Fruit fly (Drosophila melanogaster) whole organism, embryonic: ENCODE measurements around the gene Indy.

Source experiments
- Aef1 ChIP-seq: fragments of 200-800 bp; sonication (Bioruptor generic); IDR thresholded peaks from 3 replicates; pipeline ENCODE4 v1.3.6; 2022; ENCODE audit warnings: missing biosample characterization, missing genetic modification characterization
- Awh ChIP-seq: fragments of 200-800 bp; sonication (Bioruptor generic); IDR thresholded peaks from 2 replicates; pipeline ENCODE4, ENCODE4 v1.3.6; 2022; ENCODE audit warnings: missing biosample characterization, missing genetic modification characterization
- Bdp1 ChIP-seq: fragments of 200-800 bp; sonication (Bioruptor generic); optimal IDR thresholded peaks from 3 replicates; lab custom pipeline; 2016; ENCODE audit warnings: missing biosample characterization, missing genetic modification characterization
- Blimp-1 ChIP-seq: fragments of 200-800 bp; sonication (Bioruptor generic); optimal IDR thresholded peaks from 3 replicates; lab custom pipeline; 2018; ENCODE audit warnings: missing biosample characterization, missing genetic modification characterization, mild to moderate bottlenecking, moderate library complexity, missing genetic modification reagents
- CG12104 ChIP-seq: fragments of 200-800 bp; sonication (Bioruptor generic); optimal IDR thresholded peaks from 3 replicates; lab custom pipeline; 2016; ENCODE audit warnings: missing biosample characterization, missing genetic modification characterization
- CG12155 ChIP-seq: fragments of 200-800 bp; sonication (Bioruptor generic); optimal IDR thresholded peaks from 3 replicates; lab custom pipeline; 2016; ENCODE audit warnings: missing biosample characterization, missing genetic modification characterization
- CG14050 ChIP-seq: fragments of 200-800 bp; sonication (Bioruptor generic); IDR thresholded peaks from 3 replicates; pipeline ENCODE4 v1.3.6; 2022; ENCODE audit warnings: missing biosample characterization, missing genetic modification characterization
- CG15269 ChIP-seq: fragments of 200-800 bp; sonication (Bioruptor generic); optimal IDR thresholded peaks from 2 replicates; lab custom pipeline; 2018; ENCODE audit warnings: missing biosample characterization, mild to moderate bottlenecking, missing genetic modification characterization, moderate library complexity
- CG1602 ChIP-seq: fragments of 200-800 bp; sonication (Bioruptor generic); optimal IDR thresholded peaks from 3 replicates; lab custom pipeline; 2016; ENCODE audit warnings: missing biosample characterization, missing genetic modification characterization
- CG17328 ChIP-seq: fragments of 200-800 bp; sonication (Bioruptor generic); IDR thresholded peaks from 2 replicates; pipeline ENCODE4 v1.3.6; 2022; ENCODE audit warnings: missing biosample characterization, missing genetic modification characterization
- CG17359 ChIP-seq: fragments of 200-800 bp; sonication (Bioruptor generic); optimal IDR thresholded peaks from 3 replicates; lab custom pipeline; 2018; ENCODE audit warnings: missing biosample characterization, mild to moderate bottlenecking, missing genetic modification characterization, moderate library complexity
- CG18476 ChIP-seq: fragments of 200-800 bp; sonication (Bioruptor generic); optimal IDR thresholded peaks from 2 replicates; lab custom pipeline; 2016; ENCODE audit warnings: missing biosample characterization, mild to moderate bottlenecking, missing genetic modification characterization
- CG33213 ChIP-seq: fragments of 200-800 bp; sonication (Bioruptor generic); optimal IDR thresholded peaks from 3 replicates; lab custom pipeline; 2016; ENCODE audit warnings: missing biosample characterization, missing genetic modification characterization
- CG34376 ChIP-seq: fragments of 200-800 bp; sonication (Bioruptor generic); optimal IDR thresholded peaks from 2 replicates; lab custom pipeline; 2018; ENCODE audit warnings: missing biosample characterization, mild to moderate bottlenecking, missing genetic modification characterization
- CG4360 ChIP-seq: fragments of 200-800 bp; sonication (Bioruptor generic); IDR thresholded peaks from 2 replicates; pipeline ENCODE4 v1.3.6; 2022; ENCODE audit warnings: missing biosample characterization, missing genetic modification characterization
- CG43689 ChIP-seq: fragments of 200-800 bp; sonication (Bioruptor generic); IDR thresholded peaks from 2 replicates; pipeline ENCODE4 v1.3.6; 2022; ENCODE audit warnings: missing biosample characterization, missing genetic modification characterization
- CG4424 ChIP-seq: fragments of 200-800 bp; sonication (Bioruptor generic); optimal IDR thresholded peaks from 3 replicates; lab custom pipeline; 2016; ENCODE audit warnings: missing biosample characterization, missing genetic modification characterization
- CG5953 ChIP-seq: fragments of 200-800 bp; sonication (Bioruptor generic); IDR thresholded peaks from 2 replicates; pipeline ENCODE4 v1.3.6; 2022; ENCODE audit warnings: missing biosample characterization, missing genetic modification characterization
- CG6683 ChIP-seq: fragments of 200-800 bp; sonication (Bioruptor generic); optimal IDR thresholded peaks from 2 replicates; lab custom pipeline; 2017; ENCODE audit warnings: missing biosample characterization, mild to moderate bottlenecking, missing genetic modification characterization, missing genetic modification reagents
- CG7271 ChIP-seq: fragments of 200-800 bp; sonication (Bioruptor generic); optimal IDR thresholded peaks from 2 replicates; lab custom pipeline; 2018; ENCODE audit warnings: missing biosample characterization, mild to moderate bottlenecking, missing genetic modification characterization, moderate library complexity
- CG9609 ChIP-seq: fragments of 200-800 bp; sonication (Bioruptor generic); optimal IDR thresholded peaks from 3 replicates; lab custom pipeline; 2016; ENCODE audit warnings: missing biosample characterization, missing genetic modification characterization
- Gug ChIP-seq: fragments of 200-800 bp; sonication (Bioruptor generic); IDR thresholded peaks from 4 replicates; pipeline ENCODE4 v1.3.6; 2022; ENCODE audit warnings: missing biosample characterization, missing genetic modification characterization
- HLH3B ChIP-seq: fragments of 200-800 bp; sonication (Bioruptor generic); IDR thresholded peaks from 2 replicates; pipeline ENCODE4 v1.3.6; 2022; ENCODE audit warnings: missing biosample characterization, missing genetic modification characterization
- HLH4C ChIP-seq: fragments of 200-800 bp; sonication (Bioruptor generic); IDR thresholded peaks from 3 replicates; pipeline ENCODE4 v1.3.6; 2022; ENCODE audit warnings: missing biosample characterization, missing genetic modification characterization; ENCODE audit not compliant: partially characterized antibody
- Hr51 ChIP-seq, 2 experiments: fragments of 200-800 bp; sonication (Bioruptor generic); optimal IDR thresholded peaks; 2 replicates in 1 of 2; 3 replicates in 1 of 2; lab custom pipeline; 2016 to 2018; ENCODE audit warnings: missing biosample characterization in 2 of 2, missing genetic modification characterization in 2 of 2, mild to moderate bottlenecking in 1 of 2, moderate library complexity in 1 of 2
- Max ChIP-seq: fragments of 200-800 bp; sonication (Bioruptor generic); optimal IDR thresholded peaks from 2 replicates; lab custom pipeline; 2016; ENCODE audit warnings: missing biosample characterization, mild to moderate bottlenecking, missing genetic modification characterization
- Meics ChIP-seq: fragments of 200-800 bp; sonication (Bioruptor generic); optimal IDR thresholded peaks from 2 replicates; lab custom pipeline; 2017; ENCODE audit warnings: missing biosample characterization, mild to moderate bottlenecking, missing genetic modification characterization
- ab ChIP-seq: fragments of 200-800 bp; sonication (Bioruptor generic); optimal IDR thresholded peaks from 2 replicates; lab custom pipeline; 2016; ENCODE audit warnings: missing biosample characterization, missing genetic modification characterization
- abd-A ChIP-seq: fragments of 200-800 bp; sonication (Bioruptor generic); optimal IDR thresholded peaks from 3 replicates; lab custom pipeline; 2019; ENCODE audit warnings: missing biosample characterization, mild to moderate bottlenecking, missing genetic modification characterization, moderate library complexity
- ase ChIP-seq: fragments of 200-800 bp; sonication (Bioruptor generic); IDR thresholded peaks from 3 replicates; pipeline ENCODE4 v1.3.6; 2022; ENCODE audit warnings: missing biosample characterization, missing genetic modification characterization
- ash1 ChIP-seq: fragments of 200-800 bp; sonication (Bioruptor generic); optimal IDR thresholded peaks from 2 replicates; lab custom pipeline; 2018; ENCODE audit warnings: missing biosample characterization, mild to moderate bottlenecking, missing genetic modification characterization
- cad ChIP-seq: fragments of >200 bp; optimal IDR thresholded peaks from 2 replicates; lab custom pipeline; 2017; ENCODE audit warnings: missing biosample characterization, missing genetic modification characterization
- caup ChIP-seq: fragments of 200-800 bp; sonication (Bioruptor generic); optimal IDR thresholded peaks from 3 replicates; lab custom pipeline; 2017; ENCODE audit warnings: missing biosample characterization, mild to moderate bottlenecking, missing genetic modification characterization, moderate library complexity; ENCODE audit not compliant: severe bottlenecking
- crol ChIP-seq: fragments of 200-800 bp; sonication (Bioruptor generic); IDR thresholded peaks from 2 replicates; pipeline ENCODE4 v1.3.6; 2022; ENCODE audit warnings: missing biosample characterization, missing genetic modification characterization
- ems ChIP-seq: fragments of 200-800 bp; sonication (Bioruptor generic); optimal IDR thresholded peaks from 3 replicates; lab custom pipeline; 2016; ENCODE audit warnings: missing biosample characterization, missing genetic modification characterization
- fd64A ChIP-seq: fragments of 200-800 bp; sonication (Bioruptor generic); optimal IDR thresholded peaks from 3 replicates; lab custom pipeline; 2018; ENCODE audit warnings: missing biosample characterization, mild to moderate bottlenecking, missing genetic modification characterization
- fu2 ChIP-seq: fragments of 200-800 bp; sonication (Bioruptor generic); optimal IDR thresholded peaks from 2 replicates; lab custom pipeline; 2016; ENCODE audit warnings: missing biosample characterization, missing genetic modification characterization
- gcm ChIP-seq: fragments of 200-800 bp; sonication (Bioruptor generic); optimal IDR thresholded peaks from 2 replicates; lab custom pipeline; 2019; ENCODE audit warnings: missing biosample characterization, mild to moderate bottlenecking, missing genetic modification characterization, moderate library complexity
- gem ChIP-seq: fragments of 200-800 bp; sonication (Bioruptor generic); optimal IDR thresholded peaks from 2 replicates; lab custom pipeline; 2019; ENCODE audit warnings: missing biosample characterization, mild to moderate bottlenecking, missing genetic modification characterization, moderate library complexity
- gfzf ChIP-seq: fragments of 200-800 bp; sonication (Bioruptor generic); optimal IDR thresholded peaks from 2 replicates; lab custom pipeline; 2016; ENCODE audit warnings: missing biosample characterization, mild to moderate bottlenecking, missing genetic modification characterization, moderate library complexity
- gro ChIP-seq: fragments of 200-800 bp; sonication (Bioruptor generic); optimal IDR thresholded peaks from 2 replicates; lab custom pipeline; 2016; ENCODE audit warnings: missing biosample characterization, missing genetic modification characterization
- her ChIP-seq: fragments of 200-800 bp; sonication (Bioruptor generic); optimal IDR thresholded peaks from 2 replicates; lab custom pipeline; 2016; ENCODE audit warnings: missing biosample characterization, missing genetic modification characterization
- inv ChIP-seq: fragments of 200-800 bp; sonication (Bioruptor generic); IDR thresholded peaks from 2 replicates; pipeline ENCODE4 v1.3.6; 2022; ENCODE audit warnings: missing biosample characterization, missing genetic modification characterization; ENCODE audit not compliant: partially characterized antibody
- kah ChIP-seq: fragments of 200-800 bp; sonication (Bioruptor generic); optimal IDR thresholded peaks from 2 replicates; lab custom pipeline; 2018; ENCODE audit warnings: missing biosample characterization, mild to moderate bottlenecking, missing genetic modification characterization
- maf-S ChIP-seq: fragments of 200-800 bp; sonication (Bioruptor generic); optimal IDR thresholded peaks from 2 replicates; lab custom pipeline; 2016; ENCODE audit warnings: missing biosample characterization, missing genetic modification characterization
- onecut ChIP-seq: fragments of 200-800 bp; sonication (Bioruptor generic); IDR thresholded peaks from 2 replicates; pipeline ENCODE4 v1.3.6; 2022; ENCODE audit warnings: missing biosample characterization, missing genetic modification characterization
- tin ChIP-seq: fragments of 200-800 bp; sonication (Bioruptor generic); optimal IDR thresholded peaks from 3 replicates; lab custom pipeline; 2016; ENCODE audit warnings: missing biosample characterization, missing genetic modification characterization
- vvl ChIP-seq: fragments of 200-800 bp; sonication (Bioruptor generic); IDR thresholded peaks from 2 replicates; pipeline ENCODE4 v1.3.6; 2022; ENCODE audit warnings: missing biosample characterization, missing genetic modification characterization
- wek ChIP-seq: fragments of 200-800 bp; sonication (Bioruptor generic); optimal IDR thresholded peaks from 3 replicates; lab custom pipeline; 2018; ENCODE audit warnings: missing biosample characterization, mild to moderate bottlenecking, missing genetic modification characterization, moderate library complexity

Gene Indy

dm6 chr3L:18813963-18814647 is 32.0 kb downstream of the Indy start (continued):
- peak; percentile 31; the same call in 1 of the 3 replicates for TF ChIP-seq CG14050 (GFP tag; lab: Robert Waterston, UW)
- peak; percentile 26 for TF ChIP-seq CG18476 (GFP tag; lab: Kevin White, UChicago)
- TF ChIP-seq ase (GFP tag; lab: Robert Waterston, UW) = no peak; the same call in 2 of the 3 replicates
- peak; percentile 79 for TF ChIP-seq CG4360 (GFP tag; lab: Robert Waterston, UW)
- peak; percentile 80 for TF ChIP-seq Awh (GFP tag; lab: Robert Waterston, UW)
- peak; percentile 85 for TF ChIP-seq fd64A (GFP tag; lab: Kevin White, UChicago)
- peak; percentile 57 for TF ChIP-seq onecut
- no peak for TF ChIP-seq inv (GFP tag; lab: Robert Waterston, UW)
- peak; percentile 51 for TF ChIP-seq Blimp-1 (GFP tag; lab: Kevin White, UChicago)
- TF ChIP-seq Bdp1 (GFP tag; lab: Kevin White, UChicago) = no peak
- no peak for TF ChIP-seq fu2 (GFP tag; lab: Kevin White, UChicago)
- peak; percentile 57 for TF ChIP-seq kah (GFP tag; lab: Kevin White, UChicago)
- TF ChIP-seq gfzf (GFP tag; lab: Kevin White, UChicago) = no peak
- TF ChIP-seq HLH4C (GFP tag; lab: Robert Waterston, UW) = no peak
- TF ChIP-seq gcm (GFP tag; lab: Kevin White, UChicago) = peak; percentile 34
- TF ChIP-seq maf-S (GFP tag; lab: Kevin White, UChicago) = peak; percentile 25
- peak; percentile 71 for TF ChIP-seq CG17359 (tag; lab: Kevin White, UChicago)
- TF ChIP-seq CG12104 (GFP tag; lab: Kevin White, UChicago) = peak; percentile 45
- TF ChIP-seq abd-A (tag; lab: Kevin White, UChicago) = peak; percentile 75
- TF ChIP-seq her (GFP tag; lab: Kevin White, UChicago) = peak; percentile 71
- TF ChIP-seq CG34376 = peak; percentile 79
- peak; percentile 88 for TF ChIP-seq Aef1 (GFP tag; lab: Robert Waterston, UW)
- TF ChIP-seq gem = peak; percentile 67
- peak; percentile 58 for TF ChIP-seq Max (GFP tag; lab: Kevin White, UChicago)
- TF ChIP-seq CG33213 (GFP tag; lab: Kevin White, UChicago) = peak; percentile 12
- TF ChIP-seq CG7271 (tag; lab: Kevin White, UChicago) = no peak
- peak; percentile 47; the same call in 1 of the 2 replicates for TF ChIP-seq vvl
- no peak for TF ChIP-seq CG5953 (GFP tag; lab: Robert Waterston, UW)
- no peak; the same call in 1 of the 2 replicates for TF ChIP-seq HLH3B
- TF ChIP-seq CG17328 (GFP tag; lab: Robert Waterston, UW) = peak; percentile 40; the same call in 1 of the 2 replicates
- peak; percentile 4 for TF ChIP-seq ash1 (GFP tag; lab: Kevin White, UChicago)
- TF ChIP-seq crol (GFP tag; lab: Robert Waterston, UW) = peak; percentile 85
- TF ChIP-seq CG43689 = no peak
- peak; percentile 67 for TF ChIP-seq Meics (GFP tag; lab: Kevin White, UChicago)
- peak; percentile 80 for TF ChIP-seq wek (GFP tag; lab: Kevin White, UChicago)
- peak; percentile 70 for TF ChIP-seq gro (GFP tag; lab: Kevin White, UChicago)
- peak; percentile 16 for TF ChIP-seq CG12155 (GFP tag; lab: Kevin White, UChicago)
- TF ChIP-seq Hr51 (GFP tag; optimal IDR thresholded peaks at IDR 0.05; lab: Kevin White, UChicago) = peak in 1 of 2 experiments; percentile 46
- peak; percentile 46 for TF ChIP-seq CG4424 (GFP tag; lab: Kevin White, UChicago)
- TF ChIP-seq ab = no peak
- peak; percentile 44 for TF ChIP-seq CG15269 (tag; lab: Kevin White, UChicago)
- peak; percentile 34 for TF ChIP-seq CG9609 (GFP tag; lab: Kevin White, UChicago)
- no peak for TF ChIP-seq Gug (GFP tag; lab: Robert Waterston, UW)
- TF ChIP-seq caup (GFP tag; lab: Kevin White, UChicago) = peak; percentile 91
- peak; percentile 24 for TF ChIP-seq CG1602 (GFP tag; lab: Kevin White, UChicago)
- no peak for TF ChIP-seq cad (GFP tag; lab: Kevin White, UChicago)
- TF ChIP-seq ems (GFP tag; lab: Kevin White, UChicago) = no peak
- TF ChIP-seq tin (GFP tag; lab: Kevin White, UChicago) = no peak
- TF ChIP-seq CG6683 (GFP tag; lab: Kevin White, UChicago) = peak; percentile 70
